Worm (Caenorhabditis elegans): ENCODE results near the gene tkr-1.
"Not testable (repeated sequence)": the region's sequence is repeated elsewhere in the genome, so short reads cannot be mapped to it uniquely, and the experiment has no call there.

ce11 chrIII:9420231-9420630 lies 36.6 kb downstream of the tkr-1 start, which contains the start of gene T26G10.4:
- not testable (repeated sequence) for TF ChIP-seq ref-1 (GFP tag; conservative IDR thresholded peaks at IDR 0.05); T22C8.4 (GFP tag; IDR thresholded peaks at IDR 0.05)

All from whole organism, midembryonic.